Worm (Caenorhabditis elegans) whole organism, L1 larva: ENCODE data around the gene madf-9.

ENCODE experiments used
- C16A3.4 ChIP-seq: fragments of 150-350 bp; optimal IDR thresholded peaks from 2 replicates; lab custom pipeline; 2014; ENCODE audit warnings: missing biosample characterization, missing genetic modification characterization
- alr-1 ChIP-seq: fragments of 200-800 bp; sonication (Bioruptor generic); optimal IDR thresholded peaks from 2 replicates; lab custom pipeline; 2018; ENCODE audit warnings: borderline replicate concordance, mild to moderate bottlenecking, missing genetic modification characterization, missing compliant biosample characterization
- ama-1 ChIP-seq: fragments of 150-350 bp; optimal IDR thresholded peaks from 2 replicates; lab custom pipeline; 2014
- lin-13 ChIP-seq: fragments of 150-350 bp; optimal IDR thresholded peaks from 2 replicates; lab custom pipeline; 2014; ENCODE audit warnings: missing biosample characterization, missing genetic modification reagents, missing genetic modification characterization
- lin-15B ChIP-seq: fragments of 150-350 bp; sonication (generic microtip); optimal IDR thresholded peaks from 3 replicates; lab custom pipeline; 2014; ENCODE audit warnings: missing biosample characterization, missing genetic modification characterization
- mep-1 ChIP-seq: fragments of 150-350 bp; optimal IDR thresholded peaks from 2 replicates; lab custom pipeline; 2014; ENCODE audit warnings: missing biosample characterization, missing genetic modification characterization
- nhr-28 ChIP-seq: fragments of 150-350 bp; optimal IDR thresholded peaks from 2 replicates; lab custom pipeline; 2014; ENCODE audit warnings: missing biosample characterization, missing genetic modification characterization
- pqm-1 ChIP-seq: sonication (generic microtip); optimal IDR thresholded peaks from 3 replicates; lab custom pipeline; 2017; ENCODE audit warnings: missing biosample characterization, missing genetic modification characterization

ce11 chrIV:3654823-3655222, 17.9 kb downstream of the madf-9 start:
- no peak for TF ChIP-seq mep-1
- no peak for TF ChIP-seq alr-1 (tag; lab: Kevin White, UChicago)
- no peak for TF ChIP-seq pqm-1 (tag; lab: Kevin White, UChicago)
- no peak for TF ChIP-seq lin-13 (GFP tag; lab: Kevin White, UChicago)
- TF ChIP-seq ama-1 (lab: Kevin White, UChicago): no peak
- TF ChIP-seq nhr-28 (tag; lab: Kevin White, UChicago): no peak
- no peak for TF ChIP-seq lin-15B
- TF ChIP-seq C16A3.4: no peak
